Worm (Caenorhabditis elegans): ENCODE data around the gene nhr-181.

Gene nhr-181

ce11 chrV:4094740-4095139 is at the start of gene nhr-181:
TSS of gene nhr-181 (plus strand) at chrV:4095040.
- TF ChIP-seq lin-13 (GFP tag; optimal IDR thresholded peaks at IDR 0.05) (no peak), ceh-82 (tag; optimal IDR thresholded peaks at IDR 0.05) (no peak), nhr-21 (tag; optimal IDR thresholded peaks at IDR 0.05) (no peak), ceh-16 (tag; optimal IDR thresholded peaks at IDR 0.05) (no peak), R02D3.7 (tag; optimal IDR thresholded peaks at IDR 0.05) (no peak), egl-27 (tag; optimal IDR thresholded peaks at IDR 0.05) (no peak), unc-39 (tag; optimal IDR thresholded peaks at IDR 0.05) (no peak), zag-1 (tag; optimal IDR thresholded peaks at IDR 0.05) (no peak), sma-9 (GFP tag; optimal IDR thresholded peaks at IDR 0.05) (no peak), sma-9 (tag; optimal IDR thresholded peaks at IDR 0.05) (no peak), nhr-25 (tag; optimal IDR thresholded peaks at IDR 0.05) (no peak), lin-39 (tag; optimal IDR thresholded peaks at IDR 0.05) (no peak), peb-1 (tag; optimal IDR thresholded peaks at IDR 0.05) (no peak)

- no peak for TF ChIP-seq unc-55 (GFP tag; optimal IDR thresholded peaks at IDR 0.05)
- TF ChIP-seq aly-2 (tag; optimal IDR thresholded peaks at IDR 0.05): no peak
- TF ChIP-seq fos-1 (tag; optimal IDR thresholded peaks at IDR 0.05): no peak
- no peak for TF ChIP-seq sem-4 (tag; optimal IDR thresholded peaks at IDR 0.05)
- TF ChIP-seq elt-1 (tag; optimal IDR thresholded peaks at IDR 0.05): no peak
- no peak for TF ChIP-seq nhr-12 (tag; optimal IDR thresholded peaks at IDR 0.05)
- no peak for TF ChIP-seq mab-5 (tag; optimal IDR thresholded peaks at IDR 0.05)
- no peak for TF ChIP-seq nhr-77 (tag; optimal IDR thresholded peaks at IDR 0.05)
- no peak for TF ChIP-seq blmp-1 (tag; optimal IDR thresholded peaks at IDR 0.05; ENCODE audit: insufficient read depth)
- TF ChIP-seq nhr-21 (tag; optimal IDR thresholded peaks at IDR 0.05): no peak
- no peak for TF ChIP-seq ama-1 (optimal IDR thresholded peaks at IDR 0.05)
- TF ChIP-seq elt-3 (tag; optimal IDR thresholded peaks at IDR 0.05): no peak
- no peak for TF ChIP-seq dmd-4 (tag; optimal IDR thresholded peaks at IDR 0.05)
- no peak for TF ChIP-seq sma-9 (GFP tag; optimal IDR thresholded peaks at IDR 0.05)
- no peak for TF ChIP-seq sma-9 (tag; optimal IDR thresholded peaks at IDR 0.05)
- TF ChIP-seq ceh-16 (tag; optimal IDR thresholded peaks at IDR 0.05): no peak
- no peak for TF ChIP-seq ztf-4 (tag; optimal IDR thresholded peaks at IDR 0.05)
- TF ChIP-seq crh-2 (tag; optimal IDR thresholded peaks at IDR 0.05): no peak
- TF ChIP-seq ZK546.5 (tag; optimal IDR thresholded peaks at IDR 0.05): no peak
Observed at ce11 chrV:4046122-4046521, 48.7 kb upstream of the nhr-181 start, which contains the start of gene phat-7. TSS of gene phat-7 (plus strand) at chrV:4046422.

- no peak for TF ChIP-seq alr-1 (tag; optimal IDR thresholded peaks at IDR 0.05)
Observed at ce11 chrV:4047541-4047940, 47.3 kb upstream of the nhr-181 start, which contains the start of gene srh-169. TSS of gene srh-169 (plus strand) at chrV:4047841.

- TF ChIP-seq R02D3.7 (tag; optimal IDR thresholded peaks at IDR 0.05) (no peak), unc-55 (GFP tag; optimal IDR thresholded peaks at IDR 0.05) (no peak), zag-1 (tag; optimal IDR thresholded peaks at IDR 0.05) (no peak), nhr-25 (tag; optimal IDR thresholded peaks at IDR 0.05) (no peak), lin-13 (GFP tag; optimal IDR thresholded peaks at IDR 0.05) (no peak), skn-1 (tag; optimal IDR thresholded peaks at IDR 0.05) (no peak), lin-39 (tag; optimal IDR thresholded peaks at IDR 0.05) (no peak), nhr-10 (tag; optimal IDR thresholded peaks at IDR 0.05) (no peak), mbf-1 (tag; optimal IDR thresholded peaks at IDR 0.05) (no peak), alr-1 (tag; optimal IDR thresholded peaks at IDR 0.05) (no peak), snpc-4 (tag; optimal IDR thresholded peaks at IDR 0.05) (no peak), dmd-4 (tag; optimal IDR thresholded peaks at IDR 0.05) (no peak), ztf-11 (tag; optimal IDR thresholded peaks at IDR 0.05) (no peak), nhr-23 (tag; optimal IDR thresholded peaks at IDR 0.05) (no peak), fos-1 (tag; optimal IDR thresholded peaks at IDR 0.05) (no peak), ZK546.5 (tag; optimal IDR thresholded peaks at IDR 0.05) (no peak), ceh-16 (tag; optimal IDR thresholded peaks at IDR 0.05) (no peak), nhr-11 (tag; optimal IDR thresholded peaks at IDR 0.05) (no peak), nhr-21 (tag; optimal IDR thresholded peaks at IDR 0.05) (no peak), nhr-129 (tag; optimal IDR thresholded peaks at IDR 0.05) (no peak)
Observed at ce11 chrV:4055025-4055424, 39.8 kb upstream of the nhr-181 start, which contains the start of gene djr-1.2. TSS of gene djr-1.2 (minus strand) at chrV:4055125.

- TF ChIP-seq C34F6.9 (tag; optimal IDR thresholded peaks at IDR 0.05): no peak
- TF ChIP-seq Y55F3AM.14 (GFP tag; optimal IDR thresholded peaks at IDR 0.05): no peak
- TF ChIP-seq fos-1 (tag; optimal IDR thresholded peaks at IDR 0.05): no peak
- no peak for TF ChIP-seq unc-55 (GFP tag; optimal IDR thresholded peaks at IDR 0.05)
- TF ChIP-seq snpc-4 (tag; optimal IDR thresholded peaks at IDR 0.05): no peak
- no peak for TF ChIP-seq blmp-1 (tag; optimal IDR thresholded peaks at IDR 0.05; ENCODE audit: insufficient read depth)
- TF ChIP-seq nhr-12 (tag; optimal IDR thresholded peaks at IDR 0.05): no peak
- no peak for TF ChIP-seq crh-2 (tag; optimal IDR thresholded peaks at IDR 0.05)
- TF ChIP-seq zag-1 (tag; optimal IDR thresholded peaks at IDR 0.05): no peak
- TF ChIP-seq nhr-6 (tag; optimal IDR thresholded peaks at IDR 0.05): no peak
- TF ChIP-seq lin-11 (tag; optimal IDR thresholded peaks at IDR 0.05): no peak
- no peak for TF ChIP-seq peb-1 (tag; optimal IDR thresholded peaks at IDR 0.05)
- TF ChIP-seq elt-3 (tag; optimal IDR thresholded peaks at IDR 0.05): no peak
- TF ChIP-seq mdl-1 (tag; optimal IDR thresholded peaks at IDR 0.05): no peak
- TF ChIP-seq sem-4 (tag; optimal IDR thresholded peaks at IDR 0.05): no peak
- no peak for TF ChIP-seq gmeb-1 (tag; optimal IDR thresholded peaks at IDR 0.05)
- no peak for TF ChIP-seq mbf-1 (tag; optimal IDR thresholded peaks at IDR 0.05)
- TF ChIP-seq nhr-129 (tag; optimal IDR thresholded peaks at IDR 0.05): no peak
Observed at ce11 chrV:4056203-4056602, 38.6 kb upstream of the nhr-181 start.

Measured in whole organism, L2 larva.